Worm (Caenorhabditis elegans): ENCODE measurements around the gene C08F8.15.
A peak's percentile ranks its signal among the peaks of the same experiment; 100 is the strongest.

C08F8.15 gene

ce11 chrIV:11109771-11110170 is 50.8 kb downstream of the C08F8.15 start, which contains the start of gene pigk-1 (continued):
- TF ChIP-seq sptf-2 (GFP tag; optimal IDR thresholded peaks at IDR 0.05) (no peak), let-607 (tag; optimal IDR thresholded peaks at IDR 0.05) (no peak), ceh-100 (GFP tag; IDR thresholded peaks at IDR 0.05) (no peak; the same call in 1 of the 2 replicates), lin-35 (GFP tag; optimal IDR thresholded peaks at IDR 0.05) (no peak), dox-1 (GFP tag; IDR thresholded peaks at IDR 0.05) (no peak), tbp1 (GFP tag; optimal IDR thresholded peaks at IDR 0.05) (peak; percentile 50), Y53F4B.3 (GFP tag; IDR thresholded peaks at IDR 0.05) (no peak), ztf-26 (tag; optimal IDR thresholded peaks at IDR 0.05) (no peak), T07F8.4 (tag; optimal IDR thresholded peaks at IDR 0.05) (no peak), attf-3 (GFP tag; conservative IDR thresholded peaks at IDR 0.05) (no peak), nhr-120 (GFP tag; IDR thresholded peaks at IDR 0.05) (no peak), mes-4 (tag; optimal IDR thresholded peaks at IDR 0.05) (no peak), lsl-1 (GFP tag; optimal IDR thresholded peaks at IDR 0.05) (peak; percentile 44), F57A8.1 (GFP tag; optimal IDR thresholded peaks at IDR 0.05) (no peak), unc-130 (GFP tag; optimal IDR thresholded peaks at IDR 0.05) (peak; percentile 34), snpc-1.1 (tag; optimal IDR thresholded peaks at IDR 0.05; ENCODE audit: insufficient read depth) (no peak), hmg-1.2 (GFP tag; IDR thresholded peaks at IDR 0.05) (peak; percentile 37; the same call in 1 of the 2 replicates), ccch-3 (GFP tag; optimal IDR thresholded peaks at IDR 0.05) (no peak), snpc-4 (GFP tag; optimal IDR thresholded peaks at IDR 0.05) (no peak), snpc-4 (tag; optimal IDR thresholded peaks at IDR 0.05) (peak in 2 of 4 experiments; percentile 10 to 41), madf-8 (GFP tag; conservative IDR thresholded peaks at IDR 0.05) (peak; percentile 35; the same call in 1 of the 2 replicates), F22D6.2 (tag; optimal IDR thresholded peaks at IDR 0.05) (no peak), aptf-2 (GFP tag; conservative IDR thresholded peaks at IDR 0.05) (no peak), F55B11.4 (tag; optimal IDR thresholded peaks at IDR 0.05; ENCODE audit: borderline replicate concordance, insufficient read depth) (no peak), let-526 (GFP tag; IDR thresholded peaks at IDR 0.05) (no peak), hrde-1 (tag; optimal IDR thresholded peaks at IDR 0.05; ENCODE audit: borderline replicate concordance) (no peak), die-1 (tag; optimal IDR thresholded peaks at IDR 0.05) (no peak), K11D2.4 (GFP tag; IDR thresholded peaks at IDR 0.05) (no peak), ZK185.1 (tag; optimal IDR thresholded peaks at IDR 0.05; ENCODE audit: poor library complexity, severe bottlenecking) (peak; percentile 30), ztf-6 (GFP tag; IDR thresholded peaks at IDR 0.05) (no peak), tbx-9 (tag; optimal IDR thresholded peaks at IDR 0.05; ENCODE audit: borderline replicate concordance) (no peak), Y56A3A.18 (GFP tag; IDR thresholded peaks at IDR 0.05) (no peak), xnd-1 (tag; optimal IDR thresholded peaks at IDR 0.05) (peak; percentile 40), nhr-179 (tag; optimal IDR thresholded peaks at IDR 0.05) (no peak), ceh-27 (GFP tag; optimal IDR thresholded peaks at IDR 0.05) (peak; percentile 2), ztf-22 (GFP tag; optimal IDR thresholded peaks at IDR 0.05) (no peak), dpl-1 (GFP tag; optimal IDR thresholded peaks at IDR 0.05) (no peak), nfya-2 (GFP tag; IDR thresholded peaks at IDR 0.05) (peak; percentile 71; the same call in 1 of the 2 replicates), efl-1 (GFP tag; optimal IDR thresholded peaks at IDR 0.05) (peak; percentile 18), T26A5.8 (tag; optimal IDR thresholded peaks at IDR 0.05) (peak; percentile 48), Y67H2A.10 (GFP tag; conservative IDR thresholded peaks at IDR 0.05) (no peak), zim-3 (tag; optimal IDR thresholded peaks at IDR 0.05) (no peak), attf-5 (GFP tag; optimal IDR thresholded peaks at IDR 0.05) (no peak), hlh-26 (GFP tag; conservative IDR thresholded peaks at IDR 0.05) (no peak), rpc-1 (optimal IDR thresholded peaks at IDR 0.05) (no peak), rpc-1 (tag; optimal IDR thresholded peaks at IDR 0.05) (no peak), repo-1 (tag; optimal IDR thresholded peaks at IDR 0.05) (no peak), F39B2.1 (GFP tag; IDR thresholded peaks at IDR 0.05) (peak; percentile 83), fkh-3 (tag; optimal IDR thresholded peaks at IDR 0.05) (no peak)

All from whole organism, young adult.